Fruit fly (Drosophila melanogaster): ENCODE data around the gene CG6813.

DNA sequence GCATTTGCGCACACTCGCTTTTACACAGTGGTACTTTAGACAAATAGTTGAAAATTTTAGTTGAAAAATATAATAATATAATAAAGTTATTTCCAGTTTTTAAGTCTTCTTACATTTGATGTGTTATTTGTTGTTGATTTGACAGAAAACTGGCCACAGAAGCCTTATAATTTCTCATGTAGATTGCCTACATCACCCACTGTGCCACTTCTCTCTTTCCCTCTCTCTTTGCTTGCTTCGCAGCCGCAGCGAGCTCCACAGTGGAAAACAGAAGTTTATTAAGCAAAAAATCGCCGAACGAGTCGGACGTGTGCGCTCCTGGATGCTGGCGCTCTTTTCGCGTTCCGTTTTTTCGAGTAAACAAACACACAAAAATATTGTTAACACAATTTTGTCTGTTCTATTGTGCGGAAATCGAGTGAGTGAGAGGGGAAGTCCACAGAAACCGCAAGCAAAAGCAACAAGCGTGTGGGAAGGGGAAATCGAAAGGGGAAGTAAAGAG, 29.5 kb upstream of the CG6813 start, which contains the start of gene CG42327:
- TF ChIP-seq CG14711 (tag; optimal IDR thresholded peaks at IDR 0.05) (peak; percentile 69), ovo (GFP tag; optimal IDR thresholded peaks at IDR 0.05) (no peak), CG33017 (tag; optimal IDR thresholded peaks at IDR 0.05) (peak; percentile 71), CG1620 (GFP tag; optimal IDR thresholded peaks at IDR 0.05) (no peak), kay (GFP tag; ENCODE audit: borderline replicate concordance) (no peak)

Measured in whole organism, adult.